Worm (Caenorhabditis elegans) whole organism, L4 larva: ENCODE measurements around the gene faxc-1.

Experiments used
- T26A8.4 ChIP-seq: fragments of 200-800 bp; sonication (Bioruptor generic); IDR thresholded peaks from 2 replicates; pipeline ENCODE4 v1.3.6; 2022; ENCODE audit warnings: missing genetic modification characterization, missing compliant biosample characterization
- ama-1 ChIP-seq: fragments of 150-350 bp; optimal IDR thresholded peaks from 2 replicates; lab custom pipeline; 2014; ENCODE audit warnings: inconsistent platforms, mixed read lengths
- dpl-1 ChIP-seq: fragments of 150-350 bp; optimal IDR thresholded peaks from 2 replicates; lab custom pipeline; 2014; ENCODE audit warnings: missing biosample characterization, missing genetic modification reagents, missing genetic modification characterization
- lin-13 ChIP-seq: fragments of 150-350 bp; optimal IDR thresholded peaks from 2 replicates; lab custom pipeline; 2014; ENCODE audit warnings: missing biosample characterization, missing genetic modification reagents, missing genetic modification characterization
- lin-39 ChIP-seq: fragments of 150-350 bp; optimal IDR thresholded peaks from 2 replicates; lab custom pipeline; 2014; ENCODE audit warnings: missing biosample characterization, missing genetic modification reagents, missing genetic modification characterization
- mdl-1 ChIP-seq, 2 experiments: fragments of 150-350 bp in 1 of 2; sonication (generic microtip) in 1 of 2; optimal IDR thresholded peaks; 2 replicates each; lab custom pipeline; 2014 to 2017; ENCODE audit warnings: missing biosample characterization in 2 of 2, missing genetic modification characterization in 2 of 2
- nhr-11 ChIP-seq: fragments of 150-350 bp; optimal IDR thresholded peaks from 2 replicates; lab custom pipeline; 2014; ENCODE audit warnings: missing biosample characterization, missing genetic modification characterization
- nhr-77 ChIP-seq: fragments of 150-350 bp; optimal IDR thresholded peaks from 2 replicates; lab custom pipeline; 2014; ENCODE audit warnings: missing biosample characterization, missing genetic modification characterization
- zag-1 ChIP-seq: fragments of 150-350 bp; optimal IDR thresholded peaks from 2 replicates; lab custom pipeline; 2014; ENCODE audit warnings: missing biosample characterization, missing genetic modification characterization

DNA sequence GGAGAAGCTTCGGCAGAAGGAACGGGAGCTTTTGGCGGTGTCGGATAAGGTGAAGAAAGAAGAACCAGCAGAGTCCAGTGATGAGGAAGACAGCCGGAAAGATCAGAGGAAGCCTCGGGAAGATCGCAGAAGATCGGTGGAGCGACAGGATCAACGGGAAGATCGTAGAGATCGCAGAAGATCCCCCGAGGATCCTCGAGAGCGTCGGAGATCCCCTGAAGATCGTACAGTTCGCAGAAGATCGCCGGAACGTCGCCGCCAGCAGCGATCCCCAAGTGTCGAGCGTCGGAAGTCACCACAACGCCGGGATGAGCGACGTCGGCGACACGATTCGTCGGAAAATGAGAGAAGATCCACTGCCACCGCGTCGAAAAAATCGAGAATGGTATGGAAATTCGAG, 37.8 kb upstream of the faxc-1 start:
- no peak for TF ChIP-seq mdl-1 (tag; optimal IDR thresholded peaks at IDR 0.05; lab: Kevin White, UChicago)
- TF ChIP-seq dpl-1 (GFP tag; lab: Kevin White, UChicago): no peak
- no peak for TF ChIP-seq zag-1 (tag; lab: Kevin White, UChicago)
- TF ChIP-seq ama-1 (lab: Kevin White, UChicago): no peak
- TF ChIP-seq T26A8.4 (GFP tag; lab: Robert Waterston, UW): no peak
- no peak for TF ChIP-seq nhr-11 (tag; lab: Kevin White, UChicago)
- TF ChIP-seq lin-39 (tag; lab: Kevin White, UChicago): no peak
- TF ChIP-seq nhr-77: no peak
- no peak for TF ChIP-seq lin-13
